Worm (Caenorhabditis elegans) whole organism, early embryonic: ENCODE measurements around the gene mrpl-48.

Source experiments
- B0310.2 ChIP-seq: sonication (generic microtip); optimal IDR thresholded peaks from 2 replicates; lab custom pipeline; 2016; ENCODE audit warnings: mild to moderate bottlenecking, missing genetic modification characterization, missing compliant biosample characterization
- F13C5.2 ChIP-seq: sonication (generic microtip); optimal IDR thresholded peaks from 2 replicates; lab custom pipeline; 2017; ENCODE audit warnings: mild to moderate bottlenecking, missing genetic modification characterization, inconsistent platforms, missing compliant biosample characterization
- aly-1 ChIP-seq: sonication (generic microtip); optimal IDR thresholded peaks from 2 replicates; lab custom pipeline; 2016; ENCODE audit warnings: missing genetic modification characterization, missing compliant biosample characterization
- ama-1 ChIP-seq: fragments of 150-350 bp; optimal IDR thresholded peaks from 2 replicates; lab custom pipeline; 2014
- ceh-13 ChIP-seq: fragments of 200-800 bp; sonication (Bioruptor generic); optimal IDR thresholded peaks from 2 replicates; lab custom pipeline; 2018; ENCODE audit warnings: mild to moderate bottlenecking, missing genetic modification characterization, missing compliant biosample characterization
- ets-7 ChIP-seq: sonication (generic microtip); optimal IDR thresholded peaks from 2 replicates; lab custom pipeline; 2016; ENCODE audit warnings: missing genotype, missing genetic modification characterization, missing compliant biosample characterization
- flt-1 ChIP-seq: fragments of 200-800 bp; sonication (Bioruptor generic); IDR thresholded peaks from 2 replicates; pipeline ENCODE4 v1.3.6; 2022; ENCODE audit warnings: missing genetic modification characterization, missing compliant biosample characterization
- hmbx-1 ChIP-seq: sonication (generic microtip); optimal IDR thresholded peaks from 2 replicates; lab custom pipeline; 2016; ENCODE audit warnings: mild to moderate bottlenecking, missing genetic modification characterization, missing compliant biosample characterization
- hmg-4 ChIP-seq: fragments of 200-800 bp; sonication (Bioruptor generic); optimal IDR thresholded peaks from 2 replicates; lab custom pipeline; 2018; ENCODE audit warnings: mild to moderate bottlenecking, missing genetic modification characterization, missing compliant biosample characterization
- pes-1 ChIP-seq: fragments of 200-800 bp; sonication (Bioruptor generic); IDR thresholded peaks from 2 replicates; pipeline ENCODE4 v1.3.6; 2022; ENCODE audit warnings: missing genetic modification reagents, missing genetic modification characterization, missing compliant biosample characterization
- scrt-1 ChIP-seq: fragments of 200-800 bp; sonication (Bioruptor generic); IDR thresholded peaks from 2 replicates; pipeline ENCODE4 v1.3.6; 2022; ENCODE audit warnings: missing genetic modification characterization, missing compliant biosample characterization
- sea-1 ChIP-seq: fragments of 200-800 bp; sonication (Bioruptor generic); conservative IDR thresholded peaks from 2 replicates; pipeline ENCODE4 v1.3.6; 2022; ENCODE audit warnings: missing genetic modification characterization, missing compliant biosample characterization
- tbx-37 ChIP-seq: fragments of 200-800 bp; sonication (Bioruptor generic); conservative IDR thresholded peaks from 2 replicates; pipeline ENCODE4 v1.3.6; 2022; ENCODE audit warnings: missing genetic modification reagents, missing genetic modification characterization, missing compliant biosample characterization
- tra-4 ChIP-seq: sonication (generic microtip); optimal IDR thresholded peaks from 2 replicates; lab custom pipeline; 2017; ENCODE audit warnings: missing genetic modification characterization, missing compliant biosample characterization

mrpl-48 gene

DNA sequence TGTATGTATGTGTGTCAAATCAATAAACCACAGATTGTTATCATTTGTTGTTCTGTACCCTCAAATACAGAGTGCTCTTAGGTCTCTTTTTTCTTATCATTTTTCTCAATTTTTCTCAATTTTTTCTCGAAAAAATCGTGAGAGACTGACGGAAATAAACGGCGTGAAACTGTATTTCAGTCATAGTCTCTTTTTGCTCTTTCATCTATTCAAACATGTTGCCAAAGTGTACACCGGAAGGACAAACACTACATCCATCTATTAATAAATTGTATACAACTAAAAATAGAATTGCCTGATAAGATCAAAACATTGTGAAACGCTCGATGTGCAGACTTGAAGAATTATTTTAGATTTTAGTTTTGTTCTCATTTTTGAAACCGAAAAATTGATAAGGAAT lies 40.9 kb downstream of the mrpl-48 start:
- TF ChIP-seq B0310.2 (tag; lab: Kevin White, UChicago), result no peak
- no peak for TF ChIP-seq tbx-37
- no peak for TF ChIP-seq tra-4 (tag; lab: Kevin White, UChicago)
- TF ChIP-seq hmbx-1 (tag; lab: Kevin White, UChicago), result no peak
- no peak for TF ChIP-seq ets-7
- TF ChIP-seq hmg-4 (GFP tag; lab: Kevin White, UChicago), result no peak
- TF ChIP-seq flt-1 (GFP tag; lab: Robert Waterston, UW), result no peak
- TF ChIP-seq sea-1 (GFP tag; lab: Robert Waterston, UW), result no peak
- no peak for TF ChIP-seq scrt-1
- no peak for TF ChIP-seq aly-1 (tag; lab: Kevin White, UChicago)
- no peak for TF ChIP-seq F13C5.2
- TF ChIP-seq ama-1 (lab: Kevin White, UChicago), result no peak
- no peak for TF ChIP-seq ceh-13 (GFP tag; lab: Kevin White, UChicago)
- TF ChIP-seq pes-1 (GFP tag; lab: Robert Waterston, UW), result no peak

- peak; percentile 64 for TF ChIP-seq pes-1 (GFP tag; lab: Robert Waterston, UW)
These were observed 46.6 kb downstream of the mrpl-48 start for ce11 chrV:5640072-5640471.
